Worm (Caenorhabditis elegans) whole organism, young adult: ENCODE results near the gene dhs-18.
A peak's percentile ranks its signal among the peaks of the same experiment; 100 is the strongest.

Experiments
- F39B2.1 ChIP-seq: fragments of 200-800 bp; sonication (Bioruptor generic); IDR thresholded peaks from 2 replicates; pipeline ENCODE4 v1.3.6; 2022; ENCODE audit warnings: missing genetic modification reagents, missing genetic modification characterization, missing compliant biosample characterization
- F49E8.2 ChIP-seq: sonication (generic microtip); optimal IDR thresholded peaks from 3 replicates; lab custom pipeline; 2017; ENCODE audit warnings: missing genetic modification characterization, mild to moderate bottlenecking, missing compliant biosample characterization, antibody characterized with exemption, moderate library complexity; ENCODE audit not compliant: insufficient read depth
- K12H6.12 ChIP-seq: fragments of 200-800 bp; sonication (Bioruptor generic); optimal IDR thresholded peaks from 2 replicates; lab custom pipeline; 2018; ENCODE audit warnings: mild to moderate bottlenecking, missing genetic modification characterization, missing compliant biosample characterization
- Y53F4B.3 ChIP-seq: fragments of 200-800 bp; sonication (Bioruptor generic); IDR thresholded peaks from 2 replicates; pipeline ENCODE4 v1.3.6; 2022; ENCODE audit warnings: missing genetic modification reagents, missing genetic modification characterization, missing compliant biosample characterization
- Y53G8AR.9 ChIP-seq: fragments of 200-800 bp; sonication (Bioruptor generic); conservative IDR thresholded peaks from 2 replicates; pipeline ENCODE4 v1.3.6; 2022; ENCODE audit warnings: missing genetic modification reagents, missing genetic modification characterization, missing compliant biosample characterization
- Y79H2A.3 ChIP-seq: fragments of 200-800 bp; sonication (Bioruptor generic); conservative IDR thresholded peaks from 2 replicates; pipeline ENCODE4 v1.3.6; 2022; ENCODE audit warnings: missing genetic modification reagents, missing genetic modification characterization, missing compliant biosample characterization
- Y95B8A.8 ChIP-seq: fragments of 200-800 bp; sonication (Bioruptor generic); IDR thresholded peaks from 2 replicates; pipeline ENCODE4 v1.3.6; 2022; ENCODE audit warnings: missing genetic modification reagents, missing genetic modification characterization, missing compliant biosample characterization
- akir-1 ChIP-seq: fragments of 200-800 bp; sonication (Bioruptor generic); optimal IDR thresholded peaks from 2 replicates; lab custom pipeline; 2018; ENCODE audit warnings: mild to moderate bottlenecking, missing genetic modification characterization, moderate library complexity, missing compliant biosample characterization
- attf-5 ChIP-seq: fragments of 200-800 bp; sonication (Bioruptor generic); optimal IDR thresholded peaks from 2 replicates; lab custom pipeline; 2018; ENCODE audit warnings: mild to moderate bottlenecking, missing genetic modification characterization, missing compliant biosample characterization
- ccch-3 ChIP-seq: fragments of 200-800 bp; sonication (Bioruptor generic); optimal IDR thresholded peaks from 2 replicates; lab custom pipeline; 2018; ENCODE audit warnings: mild to moderate bottlenecking, missing genetic modification characterization, missing compliant biosample characterization
- ceh-100 ChIP-seq: fragments of 200-800 bp; sonication (Bioruptor generic); IDR thresholded peaks from 2 replicates; pipeline ENCODE4 v1.3.6; 2022; ENCODE audit warnings: missing genetic modification reagents, missing genetic modification characterization, missing compliant biosample characterization
- ceh-27 ChIP-seq: fragments of 200-800 bp; sonication (Bioruptor generic); optimal IDR thresholded peaks from 2 replicates; lab custom pipeline; 2018; ENCODE audit warnings: mild to moderate bottlenecking, missing genetic modification characterization, moderate library complexity, missing compliant biosample characterization
- chd-7 ChIP-seq: sonication (generic microtip); optimal IDR thresholded peaks from 2 replicates; lab custom pipeline; 2016; ENCODE audit warnings: mild to moderate bottlenecking, missing genetic modification characterization, moderate library complexity, missing compliant biosample characterization
- die-1 ChIP-seq: sonication (generic microtip); optimal IDR thresholded peaks from 2 replicates; lab custom pipeline; 2016; ENCODE audit warnings: missing genotype, mild to moderate bottlenecking, missing genetic modification characterization, missing compliant biosample characterization
- egl-44 ChIP-seq: fragments of 200-800 bp; sonication (Bioruptor generic); IDR thresholded peaks from 2 replicates; pipeline ENCODE4 v1.3.6; 2022; ENCODE audit warnings: missing genetic modification reagents, missing genetic modification characterization, missing compliant biosample characterization
- ekl-4 ChIP-seq: fragments of 200-800 bp; sonication (Bioruptor generic); IDR thresholded peaks from 2 replicates; pipeline ENCODE4 v1.3.6; 2022; ENCODE audit warnings: missing genetic modification reagents, missing genetic modification characterization, missing compliant biosample characterization
- hlh-26 ChIP-seq: fragments of 200-800 bp; sonication (Bioruptor generic); conservative IDR thresholded peaks from 2 replicates; pipeline ENCODE4 v1.3.6; 2022; ENCODE audit warnings: missing genetic modification reagents, missing genetic modification characterization, missing compliant biosample characterization
- lag-1 ChIP-seq: fragments of 200-800 bp; sonication (Bioruptor generic); IDR thresholded peaks from 2 replicates; pipeline ENCODE4 v1.3.6; 2022; ENCODE audit warnings: missing genetic modification reagents, missing genetic modification characterization, missing compliant biosample characterization
- let-526 ChIP-seq: fragments of 200-800 bp; sonication (Bioruptor generic); IDR thresholded peaks from 2 replicates; pipeline ENCODE4 v1.3.6; 2022; ENCODE audit warnings: missing genetic modification reagents, missing genetic modification characterization, missing compliant biosample characterization
- lin-35 ChIP-seq, 3 experiments: fragments of 150-350 bp in 2 of 3; sonication (generic microtip) in 1 of 3; optimal IDR thresholded peaks; 2 replicates each; lab custom pipeline; 2014 to 2018; ENCODE audit warnings: missing biosample characterization in 3 of 3, missing genetic modification characterization in 3 of 3, missing genetic modification reagents in 3 of 3
- lin-54 ChIP-seq: fragments of 200-800 bp; sonication (Bioruptor generic); optimal IDR thresholded peaks from 2 replicates; lab custom pipeline; 2018; ENCODE audit warnings: mild to moderate bottlenecking, missing genetic modification characterization, missing compliant biosample characterization
- lir-1 ChIP-seq: fragments of 200-800 bp; sonication (Bioruptor generic); conservative IDR thresholded peaks from 2 replicates; pipeline ENCODE4 v1.3.6; 2022; ENCODE audit warnings: missing genetic modification reagents, missing genetic modification characterization, missing compliant biosample characterization
- nfya-2 ChIP-seq: fragments of 200-800 bp; sonication (Bioruptor generic); IDR thresholded peaks from 2 replicates; pipeline ENCODE4 v1.3.6; 2022; ENCODE audit warnings: missing genetic modification reagents, missing genetic modification characterization, missing compliant biosample characterization
- nfyb-1 ChIP-seq: fragments of 200-800 bp; sonication (Bioruptor generic); IDR thresholded peaks from 2 replicates; pipeline ENCODE4 v1.3.6; 2022; ENCODE audit warnings: missing genetic modification reagents, missing genetic modification characterization, missing compliant biosample characterization
- pbrm-1 ChIP-seq: fragments of 200-800 bp; sonication (Bioruptor generic); IDR thresholded peaks from 2 replicates; pipeline ENCODE4 v1.3.6; 2022; ENCODE audit warnings: missing genetic modification reagents, missing genetic modification characterization, missing compliant biosample characterization
- rec-8 ChIP-seq, 2 experiments: sonication (generic microtip); optimal IDR thresholded peaks; 2 replicates each; lab custom pipeline; 2016; ENCODE audit warnings: mild to moderate bottlenecking in 2 of 2, missing genetic modification characterization in 2 of 2, missing genetic modification reagents in 2 of 2, missing genotype in 2 of 2, missing biosample characterization in 1 of 2, missing compliant biosample characterization in 1 of 2, moderate library complexity in 1 of 2
- repo-1 ChIP-seq: sonication (generic microtip); optimal IDR thresholded peaks from 2 replicates; lab custom pipeline; 2017; ENCODE audit warnings: mild to moderate bottlenecking, missing genetic modification characterization, missing compliant biosample characterization
- zfh-2 ChIP-seq: fragments of 200-800 bp; sonication (Bioruptor generic); conservative IDR thresholded peaks from 2 replicates; pipeline ENCODE4 v1.3.6; 2022; ENCODE audit warnings: missing genetic modification reagents, missing genetic modification characterization, missing compliant biosample characterization
- ztf-26 ChIP-seq: sonication (generic microtip); optimal IDR thresholded peaks from 2 replicates; lab custom pipeline; 2017; ENCODE audit warnings: missing genetic modification characterization, missing compliant biosample characterization
- ztf-28 ChIP-seq: fragments of 200-800 bp; sonication (Bioruptor generic); IDR thresholded peaks from 2 replicates; pipeline ENCODE4 v1.3.6; 2022; ENCODE audit warnings: missing genetic modification reagents, missing genetic modification characterization, missing compliant biosample characterization

dhs-18 gene

ce11 chrV:11075209-11076027 is 28.8 kb upstream of the dhs-18 start (continued):
- TF ChIP-seq nfyb-1 (GFP tag; lab: Robert Waterston, UW) (peak; percentile 37; the same call in 1 of the 2 replicates), let-526 (GFP tag; lab: Robert Waterston, UW) (no peak), egl-44 (no peak), ztf-28 (GFP tag; lab: Robert Waterston, UW) (0 out of 2 replicates have a peak, but pooled peaks have one; percentile 61), ceh-27 (peak; percentile 73), nfya-2 (GFP tag; lab: Robert Waterston, UW) (no peak), Y53F4B.3 (GFP tag; lab: Robert Waterston, UW) (no peak), attf-5 (GFP tag; lab: Kevin White, UChicago) (peak; percentile 29), lin-35 (GFP tag; optimal IDR thresholded peaks at IDR 0.05; lab: Kevin White, UChicago) (no peak), ccch-3 (GFP tag; lab: Kevin White, UChicago) (no peak), F49E8.2 (no peak), Y95B8A.8 (GFP tag; lab: Robert Waterston, UW) (no peak), hlh-26 (no peak), zfh-2 (GFP tag; lab: Robert Waterston, UW) (peak; percentile 91), Y79H2A.3 (no peak), ztf-26 (no peak), lag-1 (no peak), K12H6.12 (peak; percentile 31), lir-1 (GFP tag; lab: Robert Waterston, UW) (no peak)

DNA sequence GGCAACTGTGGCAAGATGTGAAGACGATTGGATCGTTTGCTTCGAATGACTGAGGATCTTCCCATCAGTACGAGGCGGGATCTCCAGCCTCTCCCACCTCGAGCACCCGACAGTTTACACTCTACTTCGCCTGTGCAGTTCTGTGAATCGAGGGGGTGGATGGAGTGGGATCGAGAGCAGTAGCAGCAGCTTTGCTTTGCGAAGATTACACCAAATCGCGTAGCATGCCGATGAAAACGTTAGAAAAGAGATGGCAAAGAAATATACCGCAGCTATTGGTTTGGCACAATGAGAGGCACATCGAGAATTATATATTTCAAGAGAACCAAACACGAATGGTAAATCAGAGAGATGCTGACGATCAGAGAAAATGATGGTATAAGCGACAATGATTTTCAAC is 27.8 kb upstream of the dhs-18 start, which contains the start of gene act-3:
TSS of gene act-3 (minus strand) at position 51 of the 400 bp plus-strand sequence.
- TF ChIP-seq Y53F4B.3 (GFP tag; lab: Robert Waterston, UW) (no peak), repo-1 (tag; lab: Kevin White, UChicago) (peak; percentile 8), pbrm-1 (GFP tag; lab: Robert Waterston, UW) (0 out of 2 replicates have a peak, but pooled peaks have one; percentile 24), chd-7 (tag; lab: Kevin White, UChicago) (peak; percentile 7)

DNA sequence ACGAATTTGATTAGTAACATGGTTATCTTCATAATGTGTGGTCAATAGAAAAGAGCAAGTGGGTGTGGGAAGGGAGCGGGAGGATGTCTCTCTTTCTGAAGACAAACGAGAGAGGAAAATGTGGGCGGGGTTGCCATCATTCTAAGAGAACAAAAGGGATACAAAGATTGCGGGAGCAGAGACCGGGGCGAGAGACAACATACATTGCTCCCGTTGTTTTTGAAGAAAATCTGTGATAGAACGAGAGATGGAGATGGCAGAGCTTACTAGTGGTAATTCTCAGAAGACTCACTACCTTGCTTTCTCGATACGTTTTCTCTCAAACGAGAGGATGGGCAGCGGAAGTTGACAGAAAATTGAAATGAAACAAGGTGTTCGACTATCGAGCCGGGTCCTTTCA is 26.7 kb upstream of the dhs-18 start:
- TF ChIP-seq attf-5 (GFP tag; lab: Kevin White, UChicago): no peak
- TF ChIP-seq lin-54 (GFP tag; lab: Kevin White, UChicago): no peak
- TF ChIP-seq rec-8 (tag; optimal IDR thresholded peaks at IDR 0.05; lab: Kevin White, UChicago): no peak
- no peak for TF ChIP-seq lir-1 (GFP tag; lab: Robert Waterston, UW)
- no peak for TF ChIP-seq ceh-100 (GFP tag; lab: Robert Waterston, UW)
- TF ChIP-seq Y53F4B.3 (GFP tag; lab: Robert Waterston, UW): no peak
- TF ChIP-seq lin-35 (GFP tag; optimal IDR thresholded peaks at IDR 0.05; lab: Kevin White, UChicago): no peak
- no peak for TF ChIP-seq die-1 (tag; lab: Kevin White, UChicago)
- no peak for TF ChIP-seq F39B2.1 (GFP tag; lab: Robert Waterston, UW)
- TF ChIP-seq, all 124 proteins: peak for 0

DNA sequence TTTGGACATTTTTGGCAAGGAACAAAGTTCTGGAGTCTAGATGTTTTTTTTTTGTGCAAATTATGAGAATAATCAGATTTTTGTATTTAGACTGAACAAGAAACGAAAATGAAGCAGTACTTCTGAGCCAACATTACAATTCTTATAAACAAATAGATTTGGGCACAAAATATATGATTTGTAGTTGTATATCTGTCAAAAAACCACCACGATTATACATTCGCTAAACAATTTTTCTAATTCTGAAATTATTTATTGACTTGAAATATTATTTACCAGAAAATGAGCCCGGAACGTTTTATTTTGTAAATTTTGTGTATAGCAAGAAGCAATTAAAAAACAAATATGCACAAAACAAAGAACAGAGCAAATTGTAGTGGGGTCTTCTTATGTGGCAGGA is 24.8 kb upstream of the dhs-18 start:
- peak; percentile 45; the same call in 1 of the 2 replicates for TF ChIP-seq ekl-4
- no peak for TF ChIP-seq akir-1 (GFP tag; lab: Kevin White, UChicago)
- 0 out of 2 replicates have a peak, but pooled peaks have one; percentile 22 for TF ChIP-seq Y53G8AR.9
